Fruit fly (Drosophila melanogaster) whole organism, prepupa: ENCODE results near the gene Drsl6.

Experiments used
- Sox14 ChIP-seq: fragments of 200-800 bp; sonication (Bioruptor generic); optimal IDR thresholded peaks from 3 replicates; lab custom pipeline; 2016; ENCODE audit warnings: missing biosample characterization, missing genetic modification characterization
- Sox15 ChIP-seq: fragments of 200-800 bp; sonication (Bioruptor generic); optimal IDR thresholded peaks from 3 replicates; lab custom pipeline; 2016; ENCODE audit warnings: missing biosample characterization, missing genetic modification characterization

DNA sequence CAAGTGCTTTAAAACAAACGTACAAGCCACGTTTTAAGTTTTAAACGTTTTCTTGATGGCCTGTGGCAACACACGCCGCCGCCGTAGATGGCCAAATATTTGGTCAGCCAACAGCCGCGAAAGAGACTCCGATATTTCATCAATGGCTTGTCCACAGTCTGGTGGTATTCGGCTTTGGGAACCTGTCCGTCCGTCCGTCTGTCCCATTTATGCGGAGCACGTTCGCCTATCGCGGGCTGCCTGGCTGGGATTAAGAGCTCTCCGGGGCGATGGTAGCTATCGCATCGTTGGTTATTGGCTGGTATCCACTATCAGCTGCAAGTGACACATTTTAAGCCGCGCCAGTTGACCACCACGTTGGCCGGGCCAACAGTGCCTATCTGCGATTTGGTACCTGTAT, 28.6 kb downstream of the Drsl6 start:
- TF ChIP-seq Sox14 (GFP tag; lab: Kevin White, UChicago) (no peak), Sox15 (GFP tag; lab: Kevin White, UChicago) (no peak)
